Fruit fly (Drosophila melanogaster) Kc167 (cell line): ENCODE measurements around the gene CG42854.

Source experiments
- Myc ChIP-seq: fragments of >200 bp; optimal IDR thresholded peaks from 2 replicates; lab custom pipeline; 2017; ENCODE audit warnings: missing external identifiers
- psq ChIP-seq: fragments of >200 bp; optimal IDR thresholded peaks from 2 replicates; lab custom pipeline; 2017; ENCODE audit warnings: missing external identifiers

- TF ChIP-seq psq (lab: Kevin White, UChicago) (no peak), Myc (no peak)
Observed at dm6 chrX:17237421-17237820, 9.4 kb downstream of the CG42854 start.
